Worm (Caenorhabditis elegans): Measurements from ENCODE around the gene ctsa-1.1.

ce11 chrII:4706359-4706871, 31.0 kb upstream of the ctsa-1.1 start, which contains the start of the genes F10G7.9 and tsn-1:
- TF ChIP-seq dao-5 (tag; optimal IDR thresholded peaks at IDR 0.05) (no peak), him-1 (tag; optimal IDR thresholded peaks at IDR 0.05) (no peak), W03F9.2 (tag; optimal IDR thresholded peaks at IDR 0.05) (peak; percentile 88)
